Fruit fly (Drosophila melanogaster): ENCODE data around the gene CG34159.

DNA sequence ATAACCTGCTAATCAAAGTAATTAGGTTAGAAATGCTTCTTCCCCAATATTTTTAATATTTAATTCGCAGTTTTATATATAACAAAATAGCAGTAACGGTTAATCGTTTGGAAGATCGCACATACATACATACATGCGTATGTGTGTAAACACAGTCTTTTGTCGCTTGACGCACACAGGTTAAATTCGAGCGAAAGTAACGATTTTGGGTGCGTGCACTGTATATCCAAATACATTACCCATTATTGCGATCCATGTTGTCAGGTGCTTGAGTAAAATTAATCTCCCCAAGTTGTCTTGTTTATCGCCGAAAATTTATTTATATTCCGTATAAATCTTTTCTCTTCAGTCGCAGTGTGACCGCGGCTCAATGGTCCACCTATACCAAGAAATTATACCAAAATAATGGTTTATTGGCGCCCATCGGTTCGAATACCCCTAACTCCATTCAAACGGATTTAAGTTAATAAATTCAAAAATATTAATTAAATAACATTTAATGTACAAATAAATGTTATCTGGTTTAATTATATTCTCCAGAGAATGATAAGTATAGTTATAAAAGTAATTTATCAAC, at the start of gene CG34159:
- no peak for TF ChIP-seq CG7045 (GFP tag; optimal IDR thresholded peaks at IDR 0.05)
- TF ChIP-seq Crg-1 (GFP tag; optimal IDR thresholded peaks at IDR 0.05), result no peak

Measured in whole organism, adult.